Worm (Caenorhabditis elegans) whole organism, L2 larva: Measurements from ENCODE around the gene Y69A2AR.18.

Source experiments
- F13H6.1 ChIP-seq: sonication (generic microtip); optimal IDR thresholded peaks from 2 replicates; lab custom pipeline; 2016; ENCODE audit warnings: missing genetic modification characterization, missing compliant biosample characterization
- R02D3.7 ChIP-seq: fragments of 150-350 bp; optimal IDR thresholded peaks from 2 replicates; lab custom pipeline; 2014; ENCODE audit warnings: missing biosample characterization, missing genetic modification characterization
- Y55F3AM.14 ChIP-seq: fragments of 200-800 bp; sonication (Bioruptor generic); optimal IDR thresholded peaks from 2 replicates; lab custom pipeline; 2018; ENCODE audit warnings: mild to moderate bottlenecking, missing genetic modification characterization, missing compliant biosample characterization
- alr-1 ChIP-seq: fragments of 150-350 bp; optimal IDR thresholded peaks from 2 replicates; lab custom pipeline; 2014; ENCODE audit warnings: missing biosample characterization, missing genetic modification characterization
- ama-1 ChIP-seq: fragments of 150-350 bp; optimal IDR thresholded peaks from 2 replicates; lab custom pipeline; 2018; ENCODE audit warnings: inconsistent platforms
- blmp-1 ChIP-seq: sonication (generic microtip); optimal IDR thresholded peaks from 2 replicates; lab custom pipeline; 2017; ENCODE audit warnings: missing genetic modification characterization, mild to moderate bottlenecking, missing compliant biosample characterization, antibody characterized with exemption, moderate library complexity; ENCODE audit not compliant: insufficient read depth
- crh-2 ChIP-seq: sonication (generic microtip); optimal IDR thresholded peaks from 2 replicates; lab custom pipeline; 2017; ENCODE audit warnings: missing biosample characterization, missing genetic modification characterization
- dmd-4 ChIP-seq: sonication (generic microtip); optimal IDR thresholded peaks from 2 replicates; lab custom pipeline; 2017; ENCODE audit warnings: missing biosample characterization, missing genetic modification characterization
- nhr-11 ChIP-seq: fragments of 150-350 bp; optimal IDR thresholded peaks from 2 replicates; lab custom pipeline; 2014; ENCODE audit warnings: missing biosample characterization, missing genetic modification characterization
- nhr-21 ChIP-seq: fragments of 150-350 bp; optimal IDR thresholded peaks from 2 replicates; lab custom pipeline; 2014; ENCODE audit warnings: missing biosample characterization, missing genetic modification characterization
- nhr-237 ChIP-seq: fragments of 150-350 bp; optimal IDR thresholded peaks from 2 replicates; lab custom pipeline; 2014; ENCODE audit warnings: missing biosample characterization, missing genetic modification characterization
- nhr-77 ChIP-seq: fragments of 150-350 bp; optimal IDR thresholded peaks from 2 replicates; lab custom pipeline; 2014; ENCODE audit warnings: missing biosample characterization, missing genetic modification characterization
- sem-4 ChIP-seq: fragments of 150-350 bp; optimal IDR thresholded peaks from 2 replicates; lab custom pipeline; 2014; ENCODE audit warnings: missing biosample characterization, missing genetic modification reagents, missing genetic modification characterization
- zag-1 ChIP-seq: fragments of 150-350 bp; optimal IDR thresholded peaks from 2 replicates; lab custom pipeline; 2014; ENCODE audit warnings: missing biosample characterization, missing genetic modification characterization

- TF ChIP-seq ama-1 (lab: Kevin White, UChicago) (no peak), nhr-237 (tag; lab: Kevin White, UChicago) (no peak), crh-2 (no peak), nhr-11 (tag; lab: Kevin White, UChicago) (no peak), R02D3.7 (tag; lab: Kevin White, UChicago) (no peak), alr-1 (tag; lab: Kevin White, UChicago) (no peak), F13H6.1 (tag; lab: Kevin White, UChicago) (no peak), Y55F3AM.14 (GFP tag; lab: Kevin White, UChicago) (no peak), zag-1 (tag; lab: Kevin White, UChicago) (no peak), blmp-1 (tag; lab: Kevin White, UChicago) (no peak), nhr-77 (tag; lab: Kevin White, UChicago) (no peak), dmd-4 (no peak), nhr-21 (tag; lab: Kevin White, UChicago) (no peak), sem-4 (tag; lab: Kevin White, UChicago) (no peak)
Observed at ce11 chrIV:2526836-2527235, 31.3 kb downstream of the Y69A2AR.18 start.
